Fruit fly (Drosophila melanogaster) whole organism, prepupa: ENCODE data around the gene CG12992.

ENCODE experiments used
- CG10669 ChIP-seq: fragments of 200-800 bp; sonication (Bioruptor generic); optimal IDR thresholded peaks from 3 replicates; lab custom pipeline; 2018; ENCODE audit warnings: missing biosample characterization, mild to moderate bottlenecking, missing genetic modification characterization, moderate library complexity
- CG11762 ChIP-seq: fragments of 200-800 bp; sonication (Bioruptor generic); optimal IDR thresholded peaks from 3 replicates; lab custom pipeline; 2016; ENCODE audit warnings: missing biosample characterization, missing genetic modification characterization; ENCODE audit not compliant: insufficient read depth
- CG4318 ChIP-seq: fragments of 200-800 bp; sonication (Bioruptor generic); optimal IDR thresholded peaks from 3 replicates; lab custom pipeline; 2017; ENCODE audit warnings: missing biosample characterization, mild to moderate bottlenecking, missing genetic modification characterization
- CG6792 ChIP-seq: fragments of 200-800 bp; sonication (Bioruptor generic); optimal IDR thresholded peaks from 3 replicates; lab custom pipeline; 2016; ENCODE audit warnings: missing biosample characterization, missing genetic modification characterization
- CG6808 ChIP-seq: fragments of 200-800 bp; sonication (Bioruptor generic); optimal IDR thresholded peaks from 3 replicates; lab custom pipeline; 2017; ENCODE audit warnings: missing biosample characterization, missing genetic modification characterization, mild to moderate bottlenecking, moderate library complexity, missing genetic modification reagents
- CG7368 ChIP-seq: fragments of 200-800 bp; sonication (Bioruptor generic); optimal IDR thresholded peaks from 3 replicates; lab custom pipeline; 2016; ENCODE audit warnings: missing biosample characterization, missing genetic modification characterization
- CG8632 ChIP-seq: fragments of 200-800 bp; sonication (Bioruptor generic); optimal IDR thresholded peaks from 3 replicates; lab custom pipeline; 2016; ENCODE audit warnings: missing biosample characterization, missing genetic modification characterization
- Gug ChIP-seq: fragments of 200-800 bp; sonication (Bioruptor generic); IDR thresholded peaks from 2 replicates; pipeline ENCODE4 v1.3.6; 2022; ENCODE audit warnings: missing biosample characterization, missing genetic modification characterization
- Met ChIP-seq: fragments of 200-800 bp; sonication (Bioruptor generic); optimal IDR thresholded peaks from 3 replicates; lab custom pipeline; 2016; ENCODE audit warnings: missing biosample characterization, missing genetic modification characterization
- Smox ChIP-seq: fragments of 200-800 bp; sonication (Bioruptor generic); optimal IDR thresholded peaks from 3 replicates; lab custom pipeline; 2016; ENCODE audit warnings: missing biosample characterization, missing genetic modification characterization
- Sox14 ChIP-seq: fragments of 200-800 bp; sonication (Bioruptor generic); optimal IDR thresholded peaks from 3 replicates; lab custom pipeline; 2016; ENCODE audit warnings: missing biosample characterization, missing genetic modification characterization
- fd59A ChIP-seq: fragments of 200-800 bp; sonication (Bioruptor generic); optimal IDR thresholded peaks from 2 replicates; lab custom pipeline; 2017; ENCODE audit warnings: missing biosample characterization, mild to moderate bottlenecking, missing genetic modification characterization, missing genetic modification reagents
- ss ChIP-seq, 2 experiments: fragments of 200-800 bp; sonication (Bioruptor generic); optimal IDR thresholded peaks; 2 replicates in 1 of 2; 3 replicates in 1 of 2; lab custom pipeline; 2017 to 2018; ENCODE audit warnings: mild to moderate bottlenecking in 2 of 2, missing biosample characterization in 2 of 2, missing genetic modification characterization in 2 of 2, moderate library complexity in 1 of 2

dm6 chrX:17555139-17555538 lies 33.5 kb upstream of the CG12992 start:
- TF ChIP-seq CG7368 (GFP tag; lab: Kevin White, UChicago) (no peak), CG6792 (GFP tag; lab: Kevin White, UChicago) (no peak), Smox (GFP tag; lab: Kevin White, UChicago) (no peak), Gug (GFP tag; lab: Robert Waterston, UW) (no peak), CG8632 (no peak), Met (no peak), CG4318 (GFP tag; lab: Kevin White, UChicago) (no peak), ss (GFP tag; optimal IDR thresholded peaks at IDR 0.05; lab: Kevin White, UChicago) (no peak), CG6808 (GFP tag; lab: Kevin White, UChicago) (no peak), CG11762 (GFP tag; lab: Kevin White, UChicago) (no peak), CG10669 (GFP tag; lab: Kevin White, UChicago) (no peak), Sox14 (GFP tag; lab: Kevin White, UChicago) (peak; percentile 31), fd59A (GFP tag; lab: Kevin White, UChicago) (no peak)
